Fruit fly (Drosophila melanogaster): ENCODE data around the gene Flad2.

The Flad2 gene

dm6 chr2L:13394903-13395302 lies 17.4 kb upstream of the Flad2 start, which contains the start of gene RpL24 (continued):
- TF ChIP-seq CG31365 (tag; optimal IDR thresholded peaks at IDR 0.05) (peak; percentile 88), gsb-n (tag; optimal IDR thresholded peaks at IDR 0.05) (peak; percentile 88), GATAe (GFP tag; conservative IDR thresholded peaks at IDR 0.05) (peak; percentile 60; the same call in 1 of the 2 replicates), sr (GFP tag; IDR thresholded peaks at IDR 0.05) (peak; percentile 93), ci (GFP tag; IDR thresholded peaks at IDR 0.05) (peak; percentile 99), ase (GFP tag; IDR thresholded peaks at IDR 0.05) (peak; percentile 76; the same call in 2 of the 3 replicates), crc (GFP tag; optimal IDR thresholded peaks at IDR 0.05) (peak; percentile 68), CG3065 (GFP tag; optimal IDR thresholded peaks at IDR 0.05) (peak; percentile 78), wdn (GFP tag; IDR thresholded peaks at IDR 0.05) (peak; percentile 83), Spps (tag; optimal IDR thresholded peaks at IDR 0.05) (peak; percentile 79), wor (GFP tag; IDR thresholded peaks at IDR 0.05) (peak; percentile 18; the same call in 1 of the 2 replicates), Six4 (GFP tag; optimal IDR thresholded peaks at IDR 0.05) (peak; percentile 87), CG12236 (GFP tag; optimal IDR thresholded peaks at IDR 0.05) (peak; percentile 92), D19A (tag; optimal IDR thresholded peaks at IDR 0.05) (peak; percentile 56), stwl (tag; optimal IDR thresholded peaks at IDR 0.05) (peak; percentile 79), CG15514 (GFP tag; optimal IDR thresholded peaks at IDR 0.05) (peak; percentile 94), h (optimal IDR thresholded peaks at IDR 0.05) (no peak), CG17186 (GFP tag; optimal IDR thresholded peaks at IDR 0.05) (peak; percentile 99), MTF-1 (GFP tag; optimal IDR thresholded peaks at IDR 0.05; ENCODE audit: borderline replicate concordance) (peak; percentile 97), sisA (GFP tag; IDR thresholded peaks at IDR 0.05) (no peak; the same call in 1 of the 2 replicates), CG11247 (GFP tag; IDR thresholded peaks at IDR 0.05) (peak; percentile 88), CG9817 (tag; optimal IDR thresholded peaks at IDR 0.05) (peak; percentile 84), CG9876 (GFP tag; optimal IDR thresholded peaks at IDR 0.05) (peak; percentile 88), CG4360 (GFP tag; IDR thresholded peaks at IDR 0.05) (peak; percentile 46), gfzf (GFP tag; optimal IDR thresholded peaks at IDR 0.05) (peak; percentile 88), CG11504 (tag; optimal IDR thresholded peaks at IDR 0.05) (peak; percentile 82), Oaz (GFP tag; IDR thresholded peaks at IDR 0.05) (peak; percentile 58), CG18599 (GFP tag; optimal IDR thresholded peaks at IDR 0.05) (peak; percentile 95), Rx (GFP tag; IDR thresholded peaks at IDR 0.05) (peak; percentile 90), btn (GFP tag; optimal IDR thresholded peaks at IDR 0.05) (peak; percentile 89), eyg (GFP tag; optimal IDR thresholded peaks at IDR 0.05) (peak; percentile 88), CG12155 (GFP tag; optimal IDR thresholded peaks at IDR 0.05) (peak; percentile 71), CG10366 (GFP tag; IDR thresholded peaks at IDR 0.05) (peak; percentile 78), cad (GFP tag; optimal IDR thresholded peaks at IDR 0.05) (no peak), CG43689 (GFP tag; IDR thresholded peaks at IDR 0.05) (peak; percentile 86), CG7987 (GFP tag; optimal IDR thresholded peaks at IDR 0.05) (peak; percentile 99), CG11456 (GFP tag; IDR thresholded peaks at IDR 0.05) (peak; percentile 94), Hr78 (GFP tag; optimal IDR thresholded peaks at IDR 0.05) (no peak), Bdp1 (GFP tag; optimal IDR thresholded peaks at IDR 0.05) (peak; percentile 83), Atf6 (GFP tag; IDR thresholded peaks at IDR 0.05) (peak; percentile 90), CG1233 (GFP tag; optimal IDR thresholded peaks at IDR 0.05) (peak; percentile 96), gro (GFP tag; optimal IDR thresholded peaks at IDR 0.05) (peak; percentile 94), CG7556 (GFP tag; optimal IDR thresholded peaks at IDR 0.05) (peak; percentile 71), CG32532 (GFP tag; IDR thresholded peaks at IDR 0.05) (peak; percentile 94), jigr1 (GFP tag; IDR thresholded peaks at IDR 0.05) (no peak), Asciz (GFP tag; optimal IDR thresholded peaks at IDR 0.05) (peak; percentile 95), CG6654 (GFP tag; optimal IDR thresholded peaks at IDR 0.05) (peak; percentile 69), Taf1 (GFP tag; IDR thresholded peaks at IDR 0.05) (peak; percentile 53; the same call in 1 of the 2 replicates), ranshi (GFP tag; IDR thresholded peaks at IDR 0.05) (peak; percentile 88), sima (GFP tag; optimal IDR thresholded peaks at IDR 0.05) (peak; percentile 90), CG14667 (GFP tag; IDR thresholded peaks at IDR 0.05) (peak; percentile 24; the same call in 1 of the 2 replicates), CG8388 (GFP tag; optimal IDR thresholded peaks at IDR 0.05) (peak; percentile 87)

Data from whole organism, embryonic.